Worm (Caenorhabditis elegans) whole organism, mixed stage, embryonic: ENCODE data around the gene dhs-7.

Experiments
- nhr-76 ChIP-seq: sonication (generic microtip); optimal IDR thresholded peaks from 2 replicates; lab custom pipeline; 2017; ENCODE audit warnings: missing biosample characterization, missing genetic modification characterization
- snpc-4 ChIP-seq: fragments of 150-350 bp; optimal IDR thresholded peaks from 2 replicates; lab custom pipeline; 2014; ENCODE audit warnings: missing biosample characterization, missing genetic modification characterization

DNA sequence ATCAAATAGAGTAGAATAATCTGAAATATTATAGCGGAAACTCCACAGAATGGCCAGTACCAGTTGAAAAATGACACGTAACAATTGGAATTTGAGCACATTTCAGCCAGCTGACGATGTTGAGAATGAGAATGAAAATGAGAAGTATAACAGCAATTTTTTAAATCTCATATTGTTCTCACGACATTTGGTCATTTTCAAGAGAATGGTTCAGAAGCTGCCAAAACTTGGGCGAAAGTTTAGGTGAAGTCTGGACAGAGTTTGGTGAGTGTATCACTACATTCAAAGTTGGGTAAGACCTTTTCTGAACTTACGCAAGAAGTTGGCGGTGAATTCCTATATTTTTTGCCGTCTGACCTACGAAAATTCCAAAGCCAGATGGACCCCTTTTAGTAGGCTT is 3.3 kb downstream of the dhs-7 start, which contains the start of gene srd-58:
- TF ChIP-seq snpc-4 (tag; lab: Kevin White, UChicago) (no peak), nhr-76 (tag; lab: Kevin White, UChicago) (no peak)
